Worm (Caenorhabditis elegans): ENCODE data around the gene Y41C4A.12.

Gene Y41C4A.12

ce11 chrIII:11727010-11727409 is 520 bp upstream of the Y41C4A.12 start:
- TF ChIP-seq flt-1 (GFP tag; IDR thresholded peaks at IDR 0.05) (no peak), ets-7 (tag; optimal IDR thresholded peaks at IDR 0.05) (no peak), pes-1 (GFP tag; IDR thresholded peaks at IDR 0.05) (no peak), sea-1 (GFP tag; conservative IDR thresholded peaks at IDR 0.05) (no peak), tra-4 (tag; optimal IDR thresholded peaks at IDR 0.05) (no peak), B0310.2 (tag; optimal IDR thresholded peaks at IDR 0.05) (no peak), hmg-4 (GFP tag; optimal IDR thresholded peaks at IDR 0.05) (no peak), ceh-36 (tag; optimal IDR thresholded peaks at IDR 0.05) (no peak), tbx-37 (GFP tag; conservative IDR thresholded peaks at IDR 0.05) (no peak)

DNA sequence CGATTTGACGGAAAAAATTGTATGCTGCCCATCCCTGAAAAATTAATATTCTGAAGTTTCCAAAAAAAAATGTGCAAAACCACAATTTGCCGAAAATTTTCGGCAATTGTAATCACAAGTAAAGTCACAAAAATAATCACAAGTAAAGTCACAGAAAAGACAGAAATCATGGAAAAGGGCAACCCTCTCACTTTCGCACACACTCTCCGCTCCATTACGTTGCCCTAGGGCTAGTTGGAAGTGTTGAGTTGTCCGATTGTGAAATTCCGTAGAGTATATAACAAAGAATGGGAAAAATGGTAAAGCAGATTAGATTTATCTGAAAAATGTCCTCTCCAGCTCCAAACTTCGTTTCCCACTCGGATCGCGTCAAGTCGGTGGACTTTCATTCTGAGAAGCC is 5.1 kb downstream of the Y41C4A.12 start, which contains the start of gene Y41C4A.32:
Gene Y41C4A.32, plus strand, starts transcription at position 302 of the 400 bp plus-strand sequence.
- TF ChIP-seq ama-1 (optimal IDR thresholded peaks at IDR 0.05), result no peak
- no peak for TF ChIP-seq aly-1 (tag; optimal IDR thresholded peaks at IDR 0.05)
- no peak for TF ChIP-seq F13C5.2 (tag; optimal IDR thresholded peaks at IDR 0.05)
- no peak for TF ChIP-seq tbx-11 (GFP tag; IDR thresholded peaks at IDR 0.05)
- no peak for TF ChIP-seq ceh-36 (tag; optimal IDR thresholded peaks at IDR 0.05)
- TF ChIP-seq hmg-4 (GFP tag; optimal IDR thresholded peaks at IDR 0.05), result no peak
- TF ChIP-seq tbx-37 (GFP tag; conservative IDR thresholded peaks at IDR 0.05), result no peak
- no peak for TF ChIP-seq ets-7 (tag; optimal IDR thresholded peaks at IDR 0.05)

ce11 chrIII:11719400-11719875 is 7.1 kb downstream of the Y41C4A.12 start, which contains the start of the genes elb-1 and Y41C4A.11:
TSS of gene elb-1 (minus strand) at chrIII:11719450.
TSS of gene Y41C4A.11 (plus strand) at chrIII:11719860.
- TF ChIP-seq sea-1 (GFP tag; conservative IDR thresholded peaks at IDR 0.05) (no peak), tbx-37 (GFP tag; conservative IDR thresholded peaks at IDR 0.05) (no peak), pes-1 (GFP tag; IDR thresholded peaks at IDR 0.05) (no peak), F13C5.2 (tag; optimal IDR thresholded peaks at IDR 0.05) (no peak), ceh-36 (tag; optimal IDR thresholded peaks at IDR 0.05) (no peak), hmg-4 (GFP tag; optimal IDR thresholded peaks at IDR 0.05) (no peak), hnd-1 (tag; optimal IDR thresholded peaks at IDR 0.05) (no peak), flt-1 (GFP tag; IDR thresholded peaks at IDR 0.05) (no peak), aly-1 (tag; optimal IDR thresholded peaks at IDR 0.05) (no peak), tbx-11 (GFP tag; IDR thresholded peaks at IDR 0.05) (no peak), ets-7 (tag; optimal IDR thresholded peaks at IDR 0.05) (no peak), hmbx-1 (tag; optimal IDR thresholded peaks at IDR 0.05) (no peak), ama-1 (optimal IDR thresholded peaks at IDR 0.05) (no peak), ceh-13 (GFP tag; optimal IDR thresholded peaks at IDR 0.05) (no peak), scrt-1 (GFP tag; IDR thresholded peaks at IDR 0.05) (no peak), tra-4 (tag; optimal IDR thresholded peaks at IDR 0.05) (no peak), B0310.2 (tag; optimal IDR thresholded peaks at IDR 0.05) (no peak)

ce11 chrIII:11718548-11718947 is 7.9 kb downstream of the Y41C4A.12 start, which contains the start of gene Y41C4A.9:
TSS of gene Y41C4A.9 (minus strand) at chrIII:11718645.
- TF ChIP-seq ets-7 (tag; optimal IDR thresholded peaks at IDR 0.05) (no peak), tbx-37 (GFP tag; conservative IDR thresholded peaks at IDR 0.05) (no peak), tra-4 (tag; optimal IDR thresholded peaks at IDR 0.05) (no peak)

ce11 chrIII:11708722-11709121 is 17.8 kb downstream of the Y41C4A.12 start, which contains the start of gene Y41C4A.8:
TSS of gene Y41C4A.8 (minus strand) at chrIII:11708822.
- TF ChIP-seq B0310.2 (tag; optimal IDR thresholded peaks at IDR 0.05) (no peak), F13C5.2 (tag; optimal IDR thresholded peaks at IDR 0.05) (no peak), ceh-36 (tag; optimal IDR thresholded peaks at IDR 0.05) (no peak), tra-4 (tag; optimal IDR thresholded peaks at IDR 0.05) (no peak)

- TF ChIP-seq B0310.2 (tag; optimal IDR thresholded peaks at IDR 0.05) (no peak), tra-4 (tag; optimal IDR thresholded peaks at IDR 0.05) (no peak), ama-1 (optimal IDR thresholded peaks at IDR 0.05) (no peak), ceh-36 (tag; optimal IDR thresholded peaks at IDR 0.05) (no peak), hnd-1 (tag; optimal IDR thresholded peaks at IDR 0.05) (no peak), F13C5.2 (tag; optimal IDR thresholded peaks at IDR 0.05) (no peak), hmg-4 (GFP tag; optimal IDR thresholded peaks at IDR 0.05) (no peak), tbx-11 (GFP tag; IDR thresholded peaks at IDR 0.05) (no peak), scrt-1 (GFP tag; IDR thresholded peaks at IDR 0.05) (no peak), flt-1 (GFP tag; IDR thresholded peaks at IDR 0.05) (no peak), sea-1 (GFP tag; conservative IDR thresholded peaks at IDR 0.05) (no peak), aly-1 (tag; optimal IDR thresholded peaks at IDR 0.05) (no peak), pes-1 (GFP tag; IDR thresholded peaks at IDR 0.05) (no peak), ceh-13 (GFP tag; optimal IDR thresholded peaks at IDR 0.05) (no peak), ets-7 (tag; optimal IDR thresholded peaks at IDR 0.05) (no peak)
Measured at ce11 chrIII:11706665-11707064, 19.8 kb downstream of the Y41C4A.12 start, which contains the start of gene col-96. TSS of gene col-96 (minus strand) at chrIII:11706765.

ce11 chrIII:11705930-11706329 is 20.6 kb downstream of the Y41C4A.12 start:
- no peak for TF ChIP-seq tbx-37 (GFP tag; conservative IDR thresholded peaks at IDR 0.05)
- TF ChIP-seq hnd-1 (tag; optimal IDR thresholded peaks at IDR 0.05), result no peak
- TF ChIP-seq aly-1 (tag; optimal IDR thresholded peaks at IDR 0.05), result no peak
- TF ChIP-seq pes-1 (GFP tag; IDR thresholded peaks at IDR 0.05), result no peak
- no peak for TF ChIP-seq hmg-4 (GFP tag; optimal IDR thresholded peaks at IDR 0.05)
- no peak for TF ChIP-seq tra-4 (tag; optimal IDR thresholded peaks at IDR 0.05)
- TF ChIP-seq B0310.2 (tag; optimal IDR thresholded peaks at IDR 0.05), result no peak
- no peak for TF ChIP-seq ama-1 (optimal IDR thresholded peaks at IDR 0.05)

- TF ChIP-seq ama-1 (optimal IDR thresholded peaks at IDR 0.05) (no peak), ceh-36 (tag; optimal IDR thresholded peaks at IDR 0.05) (no peak), tbx-11 (GFP tag; IDR thresholded peaks at IDR 0.05) (no peak)
Measured at ce11 chrIII:11704377-11704978, 22.0 kb downstream of the Y41C4A.12 start.
